Worm (Caenorhabditis elegans): Measurements from ENCODE around the gene K07F5.12.

Gene K07F5.12

ce11 chrIV:9867915-9868314, 12.1 kb downstream of the K07F5.12 start (continued):
- TF ChIP-seq mdt-29 (GFP tag; IDR thresholded peaks at IDR 0.05) (peak; percentile 90), hlh-30 (tag; optimal IDR thresholded peaks at IDR 0.05; ENCODE audit: insufficient read depth) (peak; percentile 93), ZK337.2 (GFP tag; IDR thresholded peaks at IDR 0.05) (no peak), nhr-28 (tag; optimal IDR thresholded peaks at IDR 0.05) (peak; percentile 92), nhr-77 (tag; optimal IDR thresholded peaks at IDR 0.05) (peak; percentile 12), nhr-11 (tag; optimal IDR thresholded peaks at IDR 0.05) (peak; percentile 58), T20F7.1 (GFP tag; optimal IDR thresholded peaks at IDR 0.05) (peak; percentile 29), saeg-2 (GFP tag; IDR thresholded peaks at IDR 0.05) (no peak), cey-2 (tag; optimal IDR thresholded peaks at IDR 0.05; ENCODE audit: borderline replicate concordance, insufficient read depth) (peak; percentile 94), aha-1 (tag) (peak; percentile 92), dpl-1 (GFP tag; optimal IDR thresholded peaks at IDR 0.05) (peak; percentile 49), aly-2 (tag; optimal IDR thresholded peaks at IDR 0.05) (no peak)

- TF ChIP-seq sdz-12 (GFP tag; optimal IDR thresholded peaks at IDR 0.05): no peak
- no peak for TF ChIP-seq unc-130 (GFP tag; optimal IDR thresholded peaks at IDR 0.05)
- no peak for TF ChIP-seq lin-13 (GFP tag; optimal IDR thresholded peaks at IDR 0.05)
- TF ChIP-seq duxl-1 (tag; optimal IDR thresholded peaks at IDR 0.05; ENCODE audit: poor library complexity): no peak
- TF ChIP-seq T26A8.4 (GFP tag; IDR thresholded peaks at IDR 0.05): no peak
- TF ChIP-seq nhr-111 (GFP tag; optimal IDR thresholded peaks at IDR 0.05): no peak
- no peak for TF ChIP-seq daf-16 (GFP tag; optimal IDR thresholded peaks at IDR 0.05)
- no peak for TF ChIP-seq daf-16 (tag; optimal IDR thresholded peaks at IDR 0.05)
- TF ChIP-seq hif-1 (tag; optimal IDR thresholded peaks at IDR 0.05): no peak
- no peak for TF ChIP-seq ces-1 (GFP tag; optimal IDR thresholded peaks at IDR 0.05)
- no peak for TF ChIP-seq Y75B8A.6 (GFP tag; IDR thresholded peaks at IDR 0.05)
- no peak for TF ChIP-seq egl-27 (tag; optimal IDR thresholded peaks at IDR 0.05)
- TF ChIP-seq nhr-76 (tag; optimal IDR thresholded peaks at IDR 0.05): no peak
- no peak for TF ChIP-seq tag-97 (GFP tag; IDR thresholded peaks at IDR 0.05)
- TF ChIP-seq dmd-6 (GFP tag; IDR thresholded peaks at IDR 0.05): no peak
- TF ChIP-seq nhr-10 (tag; optimal IDR thresholded peaks at IDR 0.05): no peak
- no peak for TF ChIP-seq zfp-3 (GFP tag; conservative IDR thresholded peaks at IDR 0.05)
- no peak for TF ChIP-seq ceh-62 (tag; optimal IDR thresholded peaks at IDR 0.05)
- no peak for TF ChIP-seq spr-3 (GFP tag; optimal IDR thresholded peaks at IDR 0.05)
- TF ChIP-seq pqm-1 (tag; optimal IDR thresholded peaks at IDR 0.05): no peak
Observed at ce11 chrIV:9869344-9869743, 13.5 kb downstream of the K07F5.12 start.

DNA sequence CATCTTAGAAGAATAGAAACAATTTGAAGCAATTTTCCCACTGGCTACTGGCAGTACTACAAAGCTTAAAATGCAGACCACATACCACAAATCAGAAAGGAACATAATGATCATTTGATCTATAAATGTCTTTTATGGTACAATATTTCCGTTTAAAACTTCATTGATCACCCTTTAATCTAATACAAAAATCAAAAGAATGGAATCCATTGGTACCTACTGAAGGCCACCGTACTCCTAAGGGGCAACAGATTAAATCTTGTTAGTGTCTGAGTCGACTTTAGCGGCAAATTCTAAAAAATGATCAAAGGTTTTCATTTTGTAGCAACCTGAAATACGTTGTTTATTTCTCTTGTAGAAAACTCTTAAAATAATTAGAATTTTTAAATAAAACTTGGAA, 16.4 kb downstream of the K07F5.12 start:
- no peak for TF ChIP-seq daf-8 (GFP tag; IDR thresholded peaks at IDR 0.05)
- TF ChIP-seq ceh-44 (GFP tag; IDR thresholded peaks at IDR 0.05): no peak
- TF ChIP-seq lir-3 (tag; optimal IDR thresholded peaks at IDR 0.05): no peak
- no peak for TF ChIP-seq egl-27 (tag; optimal IDR thresholded peaks at IDR 0.05)

DNA sequence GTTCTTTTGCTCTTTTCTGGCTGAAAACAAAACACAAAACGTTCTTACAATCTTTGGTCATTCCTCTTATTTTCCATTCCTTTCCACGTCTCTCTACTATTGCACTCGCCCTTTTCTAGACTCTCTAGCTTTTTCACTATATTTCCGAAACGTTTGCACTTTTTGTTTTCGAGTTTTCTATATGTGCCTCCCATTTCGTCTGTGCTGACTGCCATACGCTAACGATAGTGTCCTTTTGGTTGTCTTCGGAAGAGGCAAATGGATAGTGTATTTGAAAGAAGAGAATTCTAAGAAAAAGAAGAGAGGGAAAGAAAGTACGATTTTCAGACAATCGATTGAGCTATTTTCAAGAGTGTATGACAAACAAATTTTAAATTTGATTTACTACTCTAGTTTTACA, 17.0 kb downstream of the K07F5.12 start:
- TF ChIP-seq F10B5.3 (tag; optimal IDR thresholded peaks at IDR 0.05) (no peak), zag-1 (tag; optimal IDR thresholded peaks at IDR 0.05) (no peak), nhr-11 (tag; optimal IDR thresholded peaks at IDR 0.05) (no peak), lin-39 (tag; optimal IDR thresholded peaks at IDR 0.05) (no peak), egl-27 (tag; optimal IDR thresholded peaks at IDR 0.05) (no peak), rbr-2 (tag; optimal IDR thresholded peaks at IDR 0.05) (no peak), hif-1 (tag; optimal IDR thresholded peaks at IDR 0.05) (no peak), ceh-44 (GFP tag; IDR thresholded peaks at IDR 0.05) (no peak), nhr-111 (GFP tag; optimal IDR thresholded peaks at IDR 0.05) (no peak), tra-1 (GFP tag; IDR thresholded peaks at IDR 0.05) (no peak), lin-29 (GFP tag; IDR thresholded peaks at IDR 0.05) (no peak), attf-4 (tag; optimal IDR thresholded peaks at IDR 0.05) (no peak), php-3 (GFP tag; IDR thresholded peaks at IDR 0.05) (no peak), F44E2.7 (GFP tag; IDR thresholded peaks at IDR 0.05) (no peak), nhr-41 (GFP tag; IDR thresholded peaks at IDR 0.05) (no peak), nhr-237 (tag; optimal IDR thresholded peaks at IDR 0.05) (no peak), nhr-28 (tag; optimal IDR thresholded peaks at IDR 0.05) (peak; percentile 73), dmd-6 (GFP tag; IDR thresholded peaks at IDR 0.05) (peak; percentile 46; the same call in 1 of the 2 replicates), lin-13 (GFP tag; optimal IDR thresholded peaks at IDR 0.05) (no peak), ama-1 (optimal IDR thresholded peaks at IDR 0.05) (no peak), nhr-10 (tag; optimal IDR thresholded peaks at IDR 0.05) (no peak), mxl-2 (GFP tag; conservative IDR thresholded peaks at IDR 0.05) (no peak), sdz-12 (GFP tag; optimal IDR thresholded peaks at IDR 0.05) (no peak)
